Worm (Caenorhabditis elegans) whole organism, young adult: ENCODE data around the gene F45E6.1.

Source experiments
- B0035.1 ChIP-seq: sonication (generic microtip); optimal IDR thresholded peaks from 2 replicates; lab custom pipeline; 2016; ENCODE audit warnings: missing genetic modification characterization, mild to moderate bottlenecking, missing compliant biosample characterization, missing genotype, missing genetic modification reagents
- B0336.3 ChIP-seq: fragments of 200-800 bp; sonication (Bioruptor generic); IDR thresholded peaks from 2 replicates; pipeline ENCODE4 v1.3.6; 2022; ENCODE audit warnings: missing genetic modification characterization, missing compliant biosample characterization
- C06A6.2 ChIP-seq: fragments of 200-800 bp; sonication (Bioruptor generic); conservative IDR thresholded peaks from 2 replicates; pipeline ENCODE4 v1.3.6; 2022; ENCODE audit warnings: missing genetic modification characterization, missing compliant biosample characterization
- F22D6.2 ChIP-seq: sonication (generic microtip); optimal IDR thresholded peaks from 2 replicates; lab custom pipeline; 2016; ENCODE audit warnings: mild to moderate bottlenecking, missing genetic modification characterization, missing compliant biosample characterization
- F23B12.7 ChIP-seq: sonication (generic microtip); optimal IDR thresholded peaks from 2 replicates; lab custom pipeline; 2017; ENCODE audit warnings: missing genetic modification characterization, mild to moderate bottlenecking, missing compliant biosample characterization, antibody characterized with exemption, moderate library complexity; ENCODE audit not compliant: insufficient read depth
- F33H1.4 ChIP-seq: fragments of 200-800 bp; sonication (Bioruptor generic); IDR thresholded peaks from 2 replicates; pipeline ENCODE4 v1.3.6; 2022; ENCODE audit warnings: missing genetic modification reagents, missing genetic modification characterization, missing compliant biosample characterization
- F37B4.10 ChIP-seq: fragments of 200-800 bp; sonication (Bioruptor generic); IDR thresholded peaks from 2 replicates; pipeline ENCODE4 v1.3.6; 2022; ENCODE audit warnings: missing genetic modification characterization, missing compliant biosample characterization
- F49E8.2 ChIP-seq: sonication (generic microtip); optimal IDR thresholded peaks from 3 replicates; lab custom pipeline; 2017; ENCODE audit warnings: missing genetic modification characterization, mild to moderate bottlenecking, missing compliant biosample characterization, antibody characterized with exemption, moderate library complexity; ENCODE audit not compliant: insufficient read depth
- F55B11.4 ChIP-seq: sonication (generic microtip); optimal IDR thresholded peaks from 2 replicates; lab custom pipeline; 2016; ENCODE audit warnings: missing compliant biosample characterization, missing genetic modification characterization, borderline replicate concordance; ENCODE audit not compliant: insufficient read depth
- F57A8.1 ChIP-seq: fragments of 200-800 bp; sonication (Bioruptor generic); optimal IDR thresholded peaks from 2 replicates; lab custom pipeline; 2018; ENCODE audit warnings: mild to moderate bottlenecking, missing genetic modification characterization, moderate library complexity, missing compliant biosample characterization
- K11D2.4 ChIP-seq: fragments of 200-800 bp; sonication (Bioruptor generic); IDR thresholded peaks from 2 replicates; pipeline ENCODE4 v1.3.6; 2022; ENCODE audit warnings: missing genetic modification reagents, missing genetic modification characterization, missing compliant biosample characterization
- Y53G8AR.9 ChIP-seq: fragments of 200-800 bp; sonication (Bioruptor generic); conservative IDR thresholded peaks from 2 replicates; pipeline ENCODE4 v1.3.6; 2022; ENCODE audit warnings: missing genetic modification reagents, missing genetic modification characterization, missing compliant biosample characterization
- Y56A3A.18 ChIP-seq: fragments of 200-800 bp; sonication (Bioruptor generic); IDR thresholded peaks from 2 replicates; pipeline ENCODE4 v1.3.6; 2022; ENCODE audit warnings: missing genetic modification reagents, missing genetic modification characterization, missing compliant biosample characterization
- aptf-2 ChIP-seq: fragments of 200-800 bp; sonication (Bioruptor generic); conservative IDR thresholded peaks from 2 replicates; pipeline ENCODE4 v1.3.6; 2022; ENCODE audit warnings: missing genetic modification reagents, missing genetic modification characterization, missing compliant biosample characterization
- bed-1 ChIP-seq: fragments of 200-800 bp; sonication (Bioruptor generic); IDR thresholded peaks from 2 replicates; pipeline ENCODE4 v1.3.6; 2022; ENCODE audit warnings: missing genetic modification reagents, missing genetic modification characterization, missing compliant biosample characterization
- bed-2 ChIP-seq: fragments of 200-800 bp; sonication (Bioruptor generic); IDR thresholded peaks from 2 replicates; pipeline ENCODE4 v1.3.6; 2022; ENCODE audit warnings: missing genetic modification reagents, missing genetic modification characterization, missing compliant biosample characterization
- ccch-3 ChIP-seq: fragments of 200-800 bp; sonication (Bioruptor generic); optimal IDR thresholded peaks from 2 replicates; lab custom pipeline; 2018; ENCODE audit warnings: mild to moderate bottlenecking, missing genetic modification characterization, missing compliant biosample characterization
- cebp-2 ChIP-seq: fragments of 200-800 bp; sonication (Bioruptor generic); IDR thresholded peaks from 2 replicates; pipeline ENCODE4 v1.3.6; 2022; ENCODE audit warnings: missing genetic modification characterization, missing compliant biosample characterization
- ceh-27 ChIP-seq: fragments of 200-800 bp; sonication (Bioruptor generic); optimal IDR thresholded peaks from 2 replicates; lab custom pipeline; 2018; ENCODE audit warnings: mild to moderate bottlenecking, missing genetic modification characterization, moderate library complexity, missing compliant biosample characterization
- ceh-79 ChIP-seq: sonication (generic microtip); optimal IDR thresholded peaks from 2 replicates; lab custom pipeline; 2017; ENCODE audit warnings: mild to moderate bottlenecking, missing genetic modification characterization, missing compliant biosample characterization
- chd-7 ChIP-seq: sonication (generic microtip); optimal IDR thresholded peaks from 2 replicates; lab custom pipeline; 2016; ENCODE audit warnings: mild to moderate bottlenecking, missing genetic modification characterization, moderate library complexity, missing compliant biosample characterization
- dpl-1 ChIP-seq: fragments of 150-350 bp; optimal IDR thresholded peaks from 2 replicates; lab custom pipeline; 2014; ENCODE audit warnings: missing biosample characterization, missing genetic modification reagents, missing genetic modification characterization
- egl-18 ChIP-seq: fragments of 200-800 bp; sonication (Bioruptor generic); IDR thresholded peaks from 2 replicates; pipeline ENCODE4 v1.3.6; 2022; ENCODE audit warnings: missing genetic modification reagents, missing genetic modification characterization, missing compliant biosample characterization
- egl-44 ChIP-seq: fragments of 200-800 bp; sonication (Bioruptor generic); IDR thresholded peaks from 2 replicates; pipeline ENCODE4 v1.3.6; 2022; ENCODE audit warnings: missing genetic modification reagents, missing genetic modification characterization, missing compliant biosample characterization
- fkh-3 ChIP-seq: sonication (generic microtip); optimal IDR thresholded peaks from 2 replicates; lab custom pipeline; 2016; ENCODE audit warnings: mild to moderate bottlenecking, missing genetic modification characterization, missing compliant biosample characterization
- hlh-12 ChIP-seq: sonication (generic microtip); optimal IDR thresholded peaks from 2 replicates; lab custom pipeline; 2016; ENCODE audit warnings: missing genetic modification characterization, missing compliant biosample characterization
- hlh-26 ChIP-seq: fragments of 200-800 bp; sonication (Bioruptor generic); conservative IDR thresholded peaks from 2 replicates; pipeline ENCODE4 v1.3.6; 2022; ENCODE audit warnings: missing genetic modification reagents, missing genetic modification characterization, missing compliant biosample characterization
- hsf-1 ChIP-seq: fragments of 200-800 bp; sonication (Bioruptor generic); IDR thresholded peaks from 2 replicates; pipeline ENCODE4 v1.3.6; 2022; ENCODE audit warnings: missing genetic modification reagents, missing genetic modification characterization, missing compliant biosample characterization
- lin-40 ChIP-seq: sonication (generic microtip); optimal IDR thresholded peaks from 2 replicates; lab custom pipeline; 2016; ENCODE audit warnings: missing genetic modification characterization, mild to moderate bottlenecking, missing compliant biosample characterization, missing genotype, missing genetic modification reagents
- lir-1 ChIP-seq: fragments of 200-800 bp; sonication (Bioruptor generic); conservative IDR thresholded peaks from 2 replicates; pipeline ENCODE4 v1.3.6; 2022; ENCODE audit warnings: missing genetic modification reagents, missing genetic modification characterization, missing compliant biosample characterization
- mcd-1 ChIP-seq: fragments of 200-800 bp; sonication (Bioruptor generic); IDR thresholded peaks from 2 replicates; pipeline ENCODE4 v1.3.6; 2022; ENCODE audit warnings: missing genetic modification reagents, missing genetic modification characterization, missing compliant biosample characterization
- mes-4 ChIP-seq: sonication (generic microtip); optimal IDR thresholded peaks from 2 replicates; lab custom pipeline; 2016; ENCODE audit warnings: missing genotype, missing genetic modification characterization, missing compliant biosample characterization
- nhr-179 ChIP-seq: sonication (generic microtip); optimal IDR thresholded peaks from 2 replicates; lab custom pipeline; 2016; ENCODE audit warnings: mild to moderate bottlenecking, missing genetic modification characterization, missing compliant biosample characterization
- nhr-27 ChIP-seq: fragments of 200-800 bp; sonication (Bioruptor generic); optimal IDR thresholded peaks from 2 replicates; lab custom pipeline; 2018; ENCODE audit warnings: mild to moderate bottlenecking, missing genetic modification characterization, moderate library complexity, missing compliant biosample characterization
- rpc-1 ChIP-seq, 2 experiments: fragments of 150-350 bp in 1 of 2; sonication (generic microtip) in 1 of 2; optimal IDR thresholded peaks; 2 replicates each; lab custom pipeline; 2014 to 2018; ENCODE audit warnings: missing biosample characterization in 1 of 2, missing genetic modification characterization in 1 of 2, missing genetic modification reagents in 1 of 2, missing genotype in 1 of 2
- sea-2 ChIP-seq: fragments of 200-800 bp; sonication (Bioruptor generic); IDR thresholded peaks from 2 replicates; pipeline ENCODE4 v1.3.6; 2022; ENCODE audit warnings: missing genetic modification characterization, missing compliant biosample characterization
- snpc-1.1 ChIP-seq: sonication (generic microtip); optimal IDR thresholded peaks from 2 replicates; lab custom pipeline; 2017; ENCODE audit warnings: missing genetic modification characterization, mild to moderate bottlenecking, missing compliant biosample characterization, antibody characterized with exemption, moderate library complexity, missing genotype, missing genetic modification reagents; ENCODE audit not compliant: insufficient read depth
- somi-1 ChIP-seq: fragments of 200-800 bp; sonication (Bioruptor generic); optimal IDR thresholded peaks from 2 replicates; lab custom pipeline; 2018; ENCODE audit warnings: mild to moderate bottlenecking, missing genetic modification characterization, missing compliant biosample characterization
- tlf-1 ChIP-seq: fragments of 200-800 bp; sonication (Bioruptor generic); optimal IDR thresholded peaks from 2 replicates; lab custom pipeline; 2018; ENCODE audit warnings: mild to moderate bottlenecking, missing genetic modification characterization, missing compliant biosample characterization
- unc-130 ChIP-seq: sonication (generic microtip); optimal IDR thresholded peaks from 2 replicates; lab custom pipeline; 2016; ENCODE audit warnings: missing genetic modification reagents, missing genetic modification characterization, missing compliant biosample characterization
- zfh-2 ChIP-seq: fragments of 200-800 bp; sonication (Bioruptor generic); conservative IDR thresholded peaks from 2 replicates; pipeline ENCODE4 v1.3.6; 2022; ENCODE audit warnings: missing genetic modification reagents, missing genetic modification characterization, missing compliant biosample characterization
- zim-3 ChIP-seq: sonication (generic microtip); optimal IDR thresholded peaks from 2 replicates; lab custom pipeline; 2017; ENCODE audit warnings: mild to moderate bottlenecking, missing genetic modification characterization, moderate library complexity, missing compliant biosample characterization
- ztf-18 ChIP-seq: sonication (generic microtip); optimal IDR thresholded peaks from 2 replicates; lab custom pipeline; 2016; ENCODE audit warnings: missing genotype, mild to moderate bottlenecking, missing genetic modification characterization, missing compliant biosample characterization
- ztf-22 ChIP-seq: fragments of 200-800 bp; sonication (Bioruptor generic); optimal IDR thresholded peaks from 2 replicates; lab custom pipeline; 2018; ENCODE audit warnings: mild to moderate bottlenecking, missing genetic modification characterization, moderate library complexity, missing compliant biosample characterization
- ztf-6 ChIP-seq: fragments of 200-800 bp; sonication (Bioruptor generic); IDR thresholded peaks from 2 replicates; pipeline ENCODE4 v1.3.6; 2022; ENCODE audit warnings: missing genetic modification reagents, missing genetic modification characterization, missing compliant biosample characterization

Gene F45E6.1

DNA sequence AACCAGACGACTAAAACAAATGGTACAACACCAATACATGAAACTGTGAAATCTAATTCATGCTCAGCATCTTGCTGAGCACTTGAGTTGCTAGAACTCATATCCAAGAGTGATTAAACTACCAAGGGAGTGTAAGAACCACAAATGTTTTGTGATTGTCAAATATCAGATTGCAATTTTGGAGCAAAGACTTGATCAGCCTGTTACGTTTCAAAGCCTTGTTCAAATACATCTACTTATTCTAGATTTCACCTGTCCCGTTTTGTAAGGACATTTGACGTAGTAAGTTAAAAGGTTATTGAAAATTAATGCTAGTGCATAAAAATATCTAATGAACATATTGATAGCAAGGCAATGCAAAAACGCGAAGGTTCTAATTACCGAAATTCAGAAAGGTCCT is at the start of gene F45E6.1:
F45E6.1 (minus strand) TSS at position 101 of the 400 bp plus-strand sequence.
- TF ChIP-seq tlf-1 (GFP tag; lab: Kevin White, UChicago) (no peak), mes-4 (tag; lab: Kevin White, UChicago) (no peak), Y56A3A.18 (GFP tag; lab: Robert Waterston, UW) (no peak), rpc-1 (optimal IDR thresholded peaks at IDR 0.05; lab: Kevin White, UChicago) (no peak), rpc-1 (tag; optimal IDR thresholded peaks at IDR 0.05; lab: Kevin White, UChicago) (no peak), egl-44 (no peak), nhr-179 (tag; lab: Kevin White, UChicago) (no peak), lin-40 (no peak), mcd-1 (GFP tag; lab: Robert Waterston, UW) (no peak), F23B12.7 (tag; lab: Kevin White, UChicago) (no peak), ceh-27 (GFP tag; lab: Kevin White, UChicago) (no peak), F22D6.2 (no peak), bed-1 (GFP tag; lab: Robert Waterston, UW) (no peak), sea-2 (GFP tag; lab: Robert Waterston, UW) (no peak), ztf-18 (tag; lab: Kevin White, UChicago) (no peak), bed-2 (GFP tag; lab: Robert Waterston, UW) (no peak), hlh-26 (no peak), F37B4.10 (no peak), egl-18 (GFP tag; lab: Robert Waterston, UW) (no peak)

DNA sequence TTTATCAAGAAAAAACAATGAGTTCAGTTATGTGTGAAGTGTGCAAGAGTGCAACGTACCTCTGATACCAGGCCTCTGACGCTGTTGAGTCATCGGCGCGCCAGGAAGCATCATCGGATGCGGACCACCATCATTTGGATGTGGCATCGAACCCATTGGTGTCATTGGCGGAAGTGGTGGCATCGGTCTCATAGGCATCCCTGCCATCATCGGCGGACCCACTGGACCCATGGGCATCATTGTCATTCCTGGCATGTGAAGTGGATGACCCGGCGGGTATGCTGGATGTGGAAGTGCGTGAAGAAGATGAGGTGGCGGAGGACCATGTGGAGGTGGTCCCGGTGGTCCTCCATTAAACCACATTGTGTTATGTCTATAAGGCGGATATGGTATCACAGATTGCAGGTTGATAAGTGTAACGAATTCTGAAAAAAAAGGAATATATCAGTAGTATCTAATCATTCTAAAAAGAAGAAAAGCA is 48.2 kb upstream of the F45E6.1 start, which contains the start of gene scd-1:
scd-1 (minus strand) TSS at position 431 of the 481 bp plus-strand sequence.
- no peak for TF ChIP-seq C06A6.2
- TF ChIP-seq nhr-179 (tag; lab: Kevin White, UChicago) = no peak
- TF ChIP-seq Y56A3A.18 (GFP tag; lab: Robert Waterston, UW) = no peak
- no peak for TF ChIP-seq F33H1.4 (GFP tag; lab: Robert Waterston, UW)
- peak; percentile 70 for TF ChIP-seq zfh-2 (GFP tag; lab: Robert Waterston, UW)
- TF ChIP-seq zim-3 (tag; lab: Kevin White, UChicago) = no peak
- TF ChIP-seq fkh-3 (tag; lab: Kevin White, UChicago) = no peak
- no peak for TF ChIP-seq lir-1 (GFP tag; lab: Robert Waterston, UW)
- TF ChIP-seq hlh-12 = no peak
- no peak for TF ChIP-seq ceh-79 (tag; lab: Kevin White, UChicago)
- TF ChIP-seq hsf-1 (GFP tag; lab: Robert Waterston, UW) = 0 out of 2 replicates have a peak, but pooled peaks have one; percentile 15
- TF ChIP-seq tlf-1 (GFP tag; lab: Kevin White, UChicago) = no peak
- TF ChIP-seq nhr-27 (tag; lab: Kevin White, UChicago) = no peak
- 0 out of 2 replicates have a peak, but pooled peaks have one; percentile 41 for TF ChIP-seq cebp-2 (GFP tag; lab: Robert Waterston, UW)
- TF ChIP-seq F57A8.1 = no peak
- no peak for TF ChIP-seq B0336.3 (GFP tag; lab: Robert Waterston, UW)
- no peak for TF ChIP-seq B0035.1 (tag; lab: Kevin White, UChicago)
- no peak for TF ChIP-seq F49E8.2 (tag; lab: Kevin White, UChicago)
- TF ChIP-seq bed-1 (GFP tag; lab: Robert Waterston, UW) = no peak

DNA sequence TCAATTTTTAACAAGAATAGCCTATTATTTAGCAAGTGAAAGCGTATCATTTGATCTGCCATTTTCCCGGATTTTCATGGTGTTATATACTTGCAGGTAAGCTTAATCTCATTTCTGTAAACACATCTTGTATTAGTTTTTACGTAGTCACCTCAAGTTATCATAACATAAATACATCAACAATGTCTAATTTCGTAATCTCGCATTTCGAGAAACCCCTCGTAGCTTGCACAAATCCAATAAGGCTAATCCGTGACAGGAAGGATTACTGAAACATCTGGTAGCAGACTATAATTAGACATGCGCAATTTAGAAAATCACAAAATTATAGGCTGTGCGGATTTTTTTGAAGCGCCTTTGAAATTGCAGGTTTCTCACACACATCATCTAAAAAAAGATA is 47.3 kb upstream of the F45E6.1 start:
- TF ChIP-seq F55B11.4 = no peak
- TF ChIP-seq chd-7 (tag; lab: Kevin White, UChicago) = no peak
- TF ChIP-seq ccch-3 (GFP tag; lab: Kevin White, UChicago) = no peak
- no peak for TF ChIP-seq dpl-1 (GFP tag; lab: Kevin White, UChicago)
- TF ChIP-seq B0035.1 (tag; lab: Kevin White, UChicago) = no peak
- TF ChIP-seq unc-130 (GFP tag; lab: Kevin White, UChicago) = no peak
- TF ChIP-seq snpc-1.1 (tag; lab: Kevin White, UChicago) = no peak
- no peak for TF ChIP-seq Y53G8AR.9 (GFP tag; lab: Robert Waterston, UW)
- TF ChIP-seq ztf-22 (GFP tag; lab: Kevin White, UChicago) = no peak
- TF ChIP-seq aptf-2 (GFP tag; lab: Robert Waterston, UW) = no peak
- no peak for TF ChIP-seq K11D2.4
- TF ChIP-seq somi-1 (GFP tag; lab: Kevin White, UChicago) = no peak
- no peak for TF ChIP-seq ztf-6 (GFP tag; lab: Robert Waterston, UW)
